Worm (Caenorhabditis elegans): ENCODE results near the gene fbxb-84.

The fbxb-84 gene

DNA sequence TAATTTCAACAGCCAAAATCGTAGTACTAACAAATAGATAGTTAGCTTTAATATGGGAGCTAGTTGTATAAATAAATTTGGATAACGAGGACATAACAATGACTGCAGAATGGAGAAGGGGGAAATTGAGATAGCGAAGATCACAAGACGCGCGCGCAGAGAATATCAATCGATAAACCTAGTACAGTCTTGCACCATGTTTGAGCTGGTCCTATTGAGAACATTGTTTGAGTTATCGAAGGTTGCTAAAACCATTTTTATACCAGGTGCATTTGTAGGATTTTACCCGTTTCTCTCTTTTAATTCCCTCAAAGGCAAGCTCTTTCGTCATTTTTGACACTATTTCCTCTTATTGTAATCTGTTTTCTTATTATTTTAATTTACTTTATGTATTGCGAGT is 25.3 kb upstream of the fbxb-84 start, which contains the start of the genes F40G9.9 and F40G9.12:
TSS of gene F40G9.9 (minus strand) at position 101 of the 400 bp plus-strand sequence.
TSS of gene F40G9.12 (plus strand) at position 231 of the 400 bp plus-strand sequence.
- TF ChIP-seq pax-3 (tag; optimal IDR thresholded peaks at IDR 0.05) (no peak), hlh-17 (GFP tag; optimal IDR thresholded peaks at IDR 0.05; ENCODE audit: borderline replicate concordance) (no peak), fkh-4 (tag; optimal IDR thresholded peaks at IDR 0.05; ENCODE audit: borderline replicate concordance) (no peak), irx-1 (tag; optimal IDR thresholded peaks at IDR 0.05) (no peak), ces-1 (GFP tag; optimal IDR thresholded peaks at IDR 0.05) (no peak), nhr-11 (tag; optimal IDR thresholded peaks at IDR 0.05) (no peak), nhr-237 (tag; optimal IDR thresholded peaks at IDR 0.05) (no peak), xbp-1 (tag; optimal IDR thresholded peaks at IDR 0.05) (no peak), nhr-90 (tag; optimal IDR thresholded peaks at IDR 0.05; ENCODE audit: poor library complexity) (no peak)

DNA sequence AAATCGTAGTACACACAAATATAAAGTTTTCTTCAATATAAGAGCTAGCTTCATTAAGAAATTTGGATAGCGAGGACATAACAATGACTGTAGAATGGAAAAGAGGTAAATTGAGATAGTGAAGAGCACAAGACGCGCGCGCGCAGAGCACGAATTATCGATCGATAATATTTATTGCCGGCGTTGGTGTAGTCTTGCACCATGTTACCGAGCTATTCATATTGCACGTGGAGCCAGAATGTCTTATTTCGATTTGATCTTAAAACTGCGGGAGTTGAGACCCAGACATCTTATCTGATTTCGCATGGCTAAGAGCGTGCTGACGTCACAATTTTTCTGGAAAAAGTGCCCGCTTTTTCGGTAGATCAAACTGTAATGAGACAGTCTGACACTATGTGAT is 23.2 kb upstream of the fbxb-84 start, which contains the start of gene F40G9.18:
TSS of gene F40G9.18 (minus strand) at position 101 of the 400 bp plus-strand sequence.
- TF ChIP-seq fkh-8 (tag; optimal IDR thresholded peaks at IDR 0.05) (no peak), ceh-88 (GFP tag; IDR thresholded peaks at IDR 0.05) (no peak), mef-2 (tag; optimal IDR thresholded peaks at IDR 0.05) (no peak)

DNA sequence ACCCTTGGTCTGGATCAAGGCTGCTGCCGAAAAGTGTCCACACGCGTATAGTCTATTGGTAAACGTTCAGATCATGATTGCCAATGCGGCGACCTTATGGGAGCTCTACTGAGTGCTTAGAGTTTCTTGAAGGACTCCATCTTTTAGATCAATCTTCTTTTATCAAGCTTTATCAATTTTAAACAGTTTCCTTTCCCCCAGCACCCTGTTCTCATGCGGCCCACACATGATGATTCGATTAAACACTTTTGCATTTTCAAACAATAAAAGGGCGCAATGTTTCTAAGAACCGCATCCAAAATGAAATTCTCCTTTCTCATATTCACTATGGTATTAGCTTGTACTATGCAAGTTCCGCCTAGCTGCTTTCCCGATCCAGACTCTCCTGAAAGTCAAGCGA is 19.1 kb upstream of the fbxb-84 start, which contains the start of gene F40G9.7:
TSS of gene F40G9.7 (plus strand) at position 301 of the 400 bp plus-strand sequence.
- TF ChIP-seq nhr-90 (tag; optimal IDR thresholded peaks at IDR 0.05; ENCODE audit: poor library complexity) (no peak), xbp-1 (tag; optimal IDR thresholded peaks at IDR 0.05) (no peak), fkh-4 (tag; optimal IDR thresholded peaks at IDR 0.05; ENCODE audit: borderline replicate concordance) (no peak), fos-1 (tag; optimal IDR thresholded peaks at IDR 0.05) (no peak), efl-1 (optimal IDR thresholded peaks at IDR 0.05) (no peak), efl-1 (GFP tag; optimal IDR thresholded peaks at IDR 0.05 in 1 of 2) (no peak), blmp-1 (tag; optimal IDR thresholded peaks at IDR 0.05) (no peak), mef-2 (tag; optimal IDR thresholded peaks at IDR 0.05) (no peak), tlp-1 (tag; optimal IDR thresholded peaks at IDR 0.05) (no peak), jun-1 (tag; optimal IDR thresholded peaks at IDR 0.05) (no peak), nhr-12 (tag; optimal IDR thresholded peaks at IDR 0.05) (no peak), vab-15 (tag; optimal IDR thresholded peaks at IDR 0.05) (no peak), lin-14 (GFP tag; optimal IDR thresholded peaks at IDR 0.05) (no peak)

DNA sequence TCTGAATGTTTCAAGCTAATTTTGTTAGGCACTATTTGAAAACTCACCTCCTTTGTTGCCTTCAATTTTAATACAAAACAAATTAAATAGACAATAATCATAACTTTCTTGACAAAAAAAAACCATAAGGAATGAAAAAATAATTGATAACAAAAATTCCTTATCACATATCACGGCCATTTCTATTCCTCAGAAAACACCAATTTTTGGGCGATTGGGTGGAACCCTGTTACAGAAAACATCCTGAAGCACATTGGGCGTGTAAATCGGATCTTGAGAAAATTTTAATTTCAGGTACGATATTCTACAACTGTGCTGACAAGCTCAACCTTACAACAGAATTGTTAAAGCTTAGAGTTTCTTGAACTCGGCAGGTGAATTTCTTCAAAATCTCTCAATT is 18.5 kb upstream of the fbxb-84 start, which contains the start of gene F40G9.8:
TSS of gene F40G9.8 (minus strand) at position 101 of the 400 bp plus-strand sequence.
- TF ChIP-seq ceh-88 (GFP tag; IDR thresholded peaks at IDR 0.05) (no peak), skn-1 (tag; optimal IDR thresholded peaks at IDR 0.05) (no peak), nhr-71 (tag; optimal IDR thresholded peaks at IDR 0.05) (no peak), dpl-1 (GFP tag; optimal IDR thresholded peaks at IDR 0.05) (no peak)

DNA sequence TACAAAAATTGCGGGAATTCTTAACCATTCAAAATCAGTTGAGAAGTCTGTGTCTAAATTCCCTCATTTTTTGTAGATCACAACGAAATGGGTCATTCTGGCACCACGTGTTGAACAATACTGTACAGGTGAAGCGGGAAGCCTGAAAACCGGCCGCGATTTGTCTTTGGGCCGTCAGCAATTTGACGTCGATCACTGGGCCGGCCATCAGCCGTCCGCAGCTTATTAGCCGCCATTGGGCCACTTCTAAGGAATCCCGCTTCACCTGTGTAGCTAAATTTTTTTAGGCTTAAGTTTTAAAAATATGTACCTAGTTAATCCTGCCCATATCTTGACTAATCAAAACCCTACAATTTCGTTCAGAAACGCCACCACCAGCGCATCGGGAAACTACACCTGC is 13.4 kb upstream of the fbxb-84 start:
- TF ChIP-seq mdl-1 (tag; optimal IDR thresholded peaks at IDR 0.05) (no peak), ceh-82 (tag; optimal IDR thresholded peaks at IDR 0.05) (no peak), zip-4 (GFP tag; optimal IDR thresholded peaks at IDR 0.05) (no peak), nhr-11 (tag; optimal IDR thresholded peaks at IDR 0.05) (no peak), jun-1 (tag; optimal IDR thresholded peaks at IDR 0.05) (no peak), efl-1 (optimal IDR thresholded peaks at IDR 0.05) (no peak), efl-1 (GFP tag; optimal IDR thresholded peaks at IDR 0.05 in 1 of 2) (no peak), aha-1 (tag; optimal IDR thresholded peaks at IDR 0.05) (no peak), dpl-1 (GFP tag; optimal IDR thresholded peaks at IDR 0.05) (no peak), unc-86 (tag; optimal IDR thresholded peaks at IDR 0.05) (no peak)

DNA sequence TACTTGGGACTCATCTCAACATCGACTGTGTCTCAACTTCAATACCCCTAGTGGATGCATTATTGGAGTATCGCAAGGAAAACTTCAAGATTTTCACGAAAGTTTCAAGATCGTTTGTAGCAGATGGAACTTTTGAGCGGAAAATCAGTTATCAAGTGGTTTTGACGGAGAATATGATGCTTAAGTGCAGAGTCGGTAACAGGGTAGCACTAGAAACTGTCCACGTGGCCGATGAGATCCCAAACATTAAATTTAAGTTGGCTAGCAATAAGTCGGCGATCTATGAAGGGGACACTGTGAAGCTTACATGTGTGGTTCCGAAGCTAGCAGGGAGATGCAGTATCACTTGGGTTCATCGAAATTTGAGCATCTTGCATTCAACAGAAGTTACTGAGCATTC is 12.9 kb upstream of the fbxb-84 start:
- TF ChIP-seq isw-1 (GFP tag; IDR thresholded peaks at IDR 0.05) = no peak
- TF ChIP-seq dsc-1 (tag; optimal IDR thresholded peaks at IDR 0.05) = no peak
- TF ChIP-seq nhr-85 (tag) = no peak
- no peak for TF ChIP-seq nhr-28 (tag; optimal IDR thresholded peaks at IDR 0.05)
- TF ChIP-seq lin-14 (GFP tag; optimal IDR thresholded peaks at IDR 0.05) = no peak
- TF ChIP-seq efl-3 (GFP tag; optimal IDR thresholded peaks at IDR 0.05) = no peak
- TF ChIP-seq egl-13 (tag; optimal IDR thresholded peaks at IDR 0.05) = no peak
- no peak for TF ChIP-seq ces-1 (GFP tag; optimal IDR thresholded peaks at IDR 0.05)
